Worm (Caenorhabditis elegans) whole organism, L4/young adult: Measurements from ENCODE around the gene lap-2.

Experiments used
- W03F9.2 ChIP-seq: fragments of 150-350 bp; optimal IDR thresholded peaks from 2 replicates; lab custom pipeline; 2014; ENCODE audit warnings: missing biosample characterization, missing genetic modification characterization
- dao-5 ChIP-seq: sonication (generic microtip); optimal IDR thresholded peaks from 2 replicates; lab custom pipeline; 2016; ENCODE audit warnings: missing genotype, missing genetic modification characterization, moderate library complexity, missing compliant biosample characterization
- him-1 ChIP-seq: sonication (generic microtip); optimal IDR thresholded peaks from 2 replicates; lab custom pipeline; 2016; ENCODE audit warnings: missing genotype, missing genetic modification reagents, missing genetic modification characterization, missing compliant biosample characterization

The lap-2 gene

ce11 chrV:13043195-13043762 is at the start of gene lap-2:
Gene lap-2 (plus strand): TSS chrV:13043712.
- TF ChIP-seq him-1 (tag; lab: Kevin White, UChicago) (no peak), W03F9.2 (tag; lab: Kevin White, UChicago) (no peak), dao-5 (tag; lab: Kevin White, UChicago) (no peak)

DNA sequence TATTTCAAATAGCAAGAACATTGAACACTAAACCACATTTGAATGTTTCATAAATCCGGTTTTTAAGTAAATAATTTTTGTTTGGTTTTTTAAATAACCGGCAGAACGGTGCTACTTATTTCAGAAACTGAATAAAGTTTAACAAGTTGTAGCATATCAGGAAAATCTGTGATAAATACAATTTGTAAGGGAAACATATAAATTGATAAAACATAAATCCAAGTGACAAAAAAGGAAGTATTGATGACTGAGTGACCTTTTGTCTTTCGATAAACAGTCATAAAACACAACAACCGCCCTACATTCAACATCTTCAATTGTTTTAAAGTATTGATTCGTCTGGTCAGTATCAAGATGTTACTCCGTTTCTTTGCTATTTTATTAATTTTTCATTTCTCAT is 48.2 kb upstream of the lap-2 start, which contains the start of gene far-5:
TSS of gene far-5 (plus strand) at position 301 of the 400 bp plus-strand sequence.
- TF ChIP-seq W03F9.2 (tag; lab: Kevin White, UChicago) (no peak), dao-5 (tag; lab: Kevin White, UChicago) (no peak)

- TF ChIP-seq dao-5 (tag; lab: Kevin White, UChicago): no peak
- TF ChIP-seq him-1 (tag; lab: Kevin White, UChicago): no peak
- no peak for TF ChIP-seq W03F9.2 (tag; lab: Kevin White, UChicago)
Measured at ce11 chrV:12997422-12997821, 46.1 kb upstream of the lap-2 start, which contains the start of gene far-3. Gene far-3 (minus strand): TSS chrV:12997522.

- TF ChIP-seq him-1 (tag; lab: Kevin White, UChicago) (no peak), dao-5 (tag; lab: Kevin White, UChicago) (no peak), W03F9.2 (tag; lab: Kevin White, UChicago) (no peak)
Measured at ce11 chrV:12999559-12999958, 44.0 kb upstream of the lap-2 start, which contains the start of gene far-4. Gene far-4 (minus strand): TSS chrV:12999659.

DNA sequence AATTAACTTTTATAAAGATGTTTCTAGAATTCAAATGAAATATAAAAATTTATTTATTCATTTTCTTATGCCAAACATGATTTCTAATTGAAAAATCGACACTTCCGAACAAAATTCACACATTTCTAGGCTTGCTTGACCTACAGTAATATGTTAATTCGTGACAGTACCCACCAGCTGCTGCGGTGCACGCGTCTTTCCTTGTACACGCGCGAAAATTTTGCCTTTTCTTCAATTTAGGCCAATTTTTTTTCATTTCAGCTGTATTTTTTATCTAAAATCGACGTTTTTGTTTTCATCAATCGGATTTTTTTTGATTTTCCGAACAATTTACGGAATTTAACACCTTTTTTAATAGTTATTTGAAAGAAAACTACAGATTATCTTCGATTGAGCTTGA is 43.4 kb upstream of the lap-2 start:
- TF ChIP-seq W03F9.2 (tag; lab: Kevin White, UChicago) (no peak), dao-5 (tag; lab: Kevin White, UChicago) (no peak), him-1 (tag; lab: Kevin White, UChicago) (no peak)

DNA sequence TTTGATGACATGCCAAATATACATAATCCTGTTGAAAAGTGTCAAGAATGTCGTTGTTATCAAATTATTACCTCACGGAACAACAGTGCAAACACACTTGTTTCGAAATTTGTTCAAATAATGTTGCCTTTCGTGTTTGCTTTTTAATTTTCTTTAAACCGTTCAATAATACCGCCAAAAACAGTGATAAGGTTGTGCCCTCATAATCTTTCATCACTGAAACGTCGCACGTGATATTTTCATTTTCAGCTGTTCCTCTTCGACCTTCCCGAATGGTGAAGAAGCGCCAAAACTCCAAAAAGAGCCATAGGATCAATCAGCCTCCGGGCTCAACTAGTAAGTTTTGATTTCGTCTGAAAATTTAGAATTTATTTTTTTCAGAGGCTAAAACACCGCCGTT is 41.4 kb upstream of the lap-2 start, which contains the start of gene inft-2:
TSS of gene inft-2 (plus strand) at position 248 of the 400 bp plus-strand sequence.
- TF ChIP-seq him-1 (tag; lab: Kevin White, UChicago): no peak
- no peak for TF ChIP-seq dao-5 (tag; lab: Kevin White, UChicago)
- no peak for TF ChIP-seq W03F9.2 (tag; lab: Kevin White, UChicago)

ce11 chrV:13003378-13003777 is 40.1 kb upstream of the lap-2 start:
- TF ChIP-seq dao-5 (tag; lab: Kevin White, UChicago) (peak; percentile 72), him-1 (tag; lab: Kevin White, UChicago) (peak; percentile 72), W03F9.2 (tag; lab: Kevin White, UChicago) (no peak)

DNA sequence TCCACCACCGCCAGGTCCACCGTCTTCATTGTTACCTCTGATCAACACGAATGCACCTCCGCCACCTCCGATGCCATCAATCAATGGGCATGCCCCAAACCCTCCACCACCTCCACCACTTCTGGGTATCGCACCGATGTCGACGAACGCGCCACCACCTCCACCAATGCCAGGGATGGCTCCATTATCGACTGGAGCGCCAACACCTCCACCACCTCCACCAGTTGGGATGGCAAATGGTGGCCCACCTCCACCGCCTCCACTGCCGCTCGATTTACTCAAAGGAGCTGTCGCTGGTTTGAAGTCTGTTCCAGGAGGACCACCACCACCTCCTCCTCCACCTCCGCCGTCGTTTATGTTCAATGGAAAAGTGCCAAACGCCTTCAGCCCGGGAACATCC is 39.1 kb upstream of the lap-2 start:
- TF ChIP-seq W03F9.2 (tag; lab: Kevin White, UChicago): no peak
- no peak for TF ChIP-seq dao-5 (tag; lab: Kevin White, UChicago)
- no peak for TF ChIP-seq him-1 (tag; lab: Kevin White, UChicago)

DNA sequence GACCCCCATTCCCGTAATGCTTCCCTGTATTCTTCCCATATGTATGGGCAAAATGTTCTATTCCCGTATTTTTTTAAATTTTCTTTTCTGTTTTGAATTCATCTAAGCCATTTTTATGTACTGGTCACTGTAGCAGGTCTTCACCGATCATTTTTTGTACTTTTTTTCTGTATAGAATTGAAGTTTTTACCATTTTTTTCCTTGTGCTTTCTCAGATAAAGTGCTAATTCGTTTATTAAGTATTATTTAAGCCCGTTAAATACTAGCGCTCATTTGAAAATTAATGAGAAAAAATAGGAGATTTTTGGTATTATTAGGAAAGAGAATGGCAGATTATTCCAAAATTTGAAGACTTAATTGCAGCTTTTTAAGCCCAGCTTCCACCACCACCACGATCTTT is 36.8 kb upstream of the lap-2 start:
- TF ChIP-seq him-1 (tag; lab: Kevin White, UChicago) (no peak), W03F9.2 (tag; lab: Kevin White, UChicago) (no peak), dao-5 (tag; lab: Kevin White, UChicago) (no peak)

DNA sequence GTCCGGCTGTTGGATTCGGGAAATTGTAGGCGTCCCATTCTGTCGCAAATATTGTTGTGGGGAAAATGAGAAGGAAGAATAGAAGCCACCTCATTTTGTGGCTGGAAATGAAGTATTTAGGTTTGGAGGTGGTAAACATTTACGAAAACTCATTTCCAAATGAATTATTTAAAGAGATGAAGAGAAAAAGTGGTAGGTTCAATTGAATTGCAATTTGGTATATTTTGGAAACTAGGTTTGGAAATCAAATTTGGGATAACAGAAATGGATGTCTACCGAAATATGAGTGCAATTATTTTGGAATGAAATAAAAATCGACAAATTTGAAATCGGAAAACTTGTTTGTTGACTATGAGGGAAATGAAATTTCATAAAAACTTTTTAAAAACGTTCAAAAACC is 34.7 kb upstream of the lap-2 start, which contains the start of gene F15B9.10:
TSS of gene F15B9.10 (minus strand) at position 101 of the 400 bp plus-strand sequence.
- no peak for TF ChIP-seq W03F9.2 (tag; lab: Kevin White, UChicago)
- no peak for TF ChIP-seq him-1 (tag; lab: Kevin White, UChicago)
- TF ChIP-seq dao-5 (tag; lab: Kevin White, UChicago): no peak

DNA sequence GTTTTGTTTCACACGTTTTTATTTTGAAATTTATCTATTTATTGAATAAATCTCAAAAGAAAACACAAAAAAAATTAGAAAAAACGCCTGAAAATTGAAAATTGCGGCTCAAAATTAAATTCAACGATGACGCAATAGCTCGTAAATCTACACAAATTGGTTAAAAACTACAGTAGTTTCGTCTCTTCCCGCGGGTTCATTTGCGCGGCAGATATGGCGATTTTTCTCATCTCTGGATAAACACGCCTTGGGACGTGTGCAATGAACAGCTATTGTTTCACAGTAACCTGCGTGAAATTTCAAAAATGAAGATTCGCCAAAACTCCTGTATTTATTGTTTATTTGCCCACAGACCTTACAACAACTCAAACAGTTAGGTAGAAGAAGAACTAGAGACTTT is 34.2 kb upstream of the lap-2 start:
- TF ChIP-seq dao-5 (tag; lab: Kevin White, UChicago) (no peak), W03F9.2 (tag; lab: Kevin White, UChicago) (no peak), him-1 (tag; lab: Kevin White, UChicago) (no peak)

- TF ChIP-seq dao-5 (tag; lab: Kevin White, UChicago) (no peak), W03F9.2 (tag; lab: Kevin White, UChicago) (no peak), him-1 (tag; lab: Kevin White, UChicago) (no peak)
Measured at ce11 chrV:13009843-13010242, 33.7 kb upstream of the lap-2 start.

DNA sequence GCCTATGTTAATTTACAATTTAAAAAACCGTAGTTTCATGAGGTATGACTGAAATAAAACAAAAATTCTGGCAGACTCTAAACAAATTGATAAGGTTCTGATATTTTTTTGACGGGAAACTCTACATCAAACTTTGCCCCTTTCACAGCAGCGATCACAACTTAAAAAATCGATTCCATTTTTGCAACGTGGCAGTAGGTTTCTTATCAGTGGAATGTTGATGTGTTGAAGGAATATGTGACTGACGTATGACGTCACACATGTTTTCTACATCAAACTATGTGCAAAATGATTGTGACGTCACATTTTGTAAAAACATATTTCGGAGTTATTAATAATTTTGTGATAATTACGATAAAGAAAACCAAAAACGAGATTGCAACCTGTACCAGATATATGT is 31.6 kb upstream of the lap-2 start:
- TF ChIP-seq him-1 (tag; lab: Kevin White, UChicago): no peak

DNA sequence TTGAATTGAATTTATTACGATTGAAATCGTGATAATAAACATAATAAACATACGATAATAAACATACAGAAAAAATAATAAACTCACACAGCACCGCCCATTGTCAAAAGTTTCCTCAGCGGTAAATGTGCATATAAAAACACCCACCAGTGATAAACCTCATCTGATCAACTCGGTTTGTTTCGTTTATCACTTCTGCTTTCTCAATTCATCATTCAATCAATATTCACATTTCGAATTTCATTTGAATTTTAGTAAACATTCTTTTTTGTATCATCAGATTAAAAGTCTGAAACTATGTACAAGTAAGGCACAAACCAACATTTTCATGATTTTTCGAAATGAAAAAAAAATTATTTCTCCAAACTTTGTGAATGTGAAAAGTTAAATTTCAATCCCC is 30.4 kb upstream of the lap-2 start, which contains the start of gene try-10:
TSS of gene try-10 (minus strand) at position 101 of the 400 bp plus-strand sequence.
- TF ChIP-seq dao-5 (tag; lab: Kevin White, UChicago): no peak
- TF ChIP-seq him-1 (tag; lab: Kevin White, UChicago): no peak
